Fruit fly (Drosophila melanogaster) whole organism, embryonic: ENCODE results near the gene Cyt-c-p.
A peak's percentile ranks its signal among the peaks of the same experiment; 100 is the strongest.

Experiments used
- B-H2 ChIP-seq: fragments of 200-800 bp; sonication (Bioruptor generic); optimal IDR thresholded peaks from 2 replicates; lab custom pipeline; 2018; ENCODE audit warnings: missing biosample characterization, mild to moderate bottlenecking, missing genetic modification characterization
- CG15269 ChIP-seq: fragments of 200-800 bp; sonication (Bioruptor generic); optimal IDR thresholded peaks from 2 replicates; lab custom pipeline; 2018; ENCODE audit warnings: missing biosample characterization, mild to moderate bottlenecking, missing genetic modification characterization, moderate library complexity
- CG1529 ChIP-seq: fragments of 200-800 bp; sonication (Bioruptor generic); optimal IDR thresholded peaks from 3 replicates; lab custom pipeline; 2018; ENCODE audit warnings: missing biosample characterization, missing genetic modification characterization
- CG16813 ChIP-seq: fragments of 200-800 bp; sonication (Bioruptor generic); IDR thresholded peaks from 3 replicates; pipeline ENCODE4 v1.3.6; 2022; ENCODE audit warnings: missing biosample characterization, missing genetic modification characterization; ENCODE audit not compliant: partially characterized antibody
- CG17359 ChIP-seq: fragments of 200-800 bp; sonication (Bioruptor generic); optimal IDR thresholded peaks from 3 replicates; lab custom pipeline; 2018; ENCODE audit warnings: missing biosample characterization, mild to moderate bottlenecking, missing genetic modification characterization, moderate library complexity
- CG18619 ChIP-seq: fragments of 200-800 bp; sonication (Bioruptor generic); optimal IDR thresholded peaks from 3 replicates; lab custom pipeline; 2017; ENCODE audit warnings: missing biosample characterization, mild to moderate bottlenecking, missing genetic modification characterization
- CG2889 ChIP-seq: fragments of 200-800 bp; sonication (Bioruptor generic); IDR thresholded peaks from 3 replicates; pipeline ENCODE4 v1.3.6; 2022; ENCODE audit warnings: missing biosample characterization, missing genetic modification characterization
- CG34224 ChIP-seq: fragments of 200-800 bp; sonication (Bioruptor generic); IDR thresholded peaks from 3 replicates; pipeline ENCODE4 v1.3.6; 2022; ENCODE audit warnings: missing biosample characterization, missing genetic modification characterization; ENCODE audit not compliant: partially characterized antibody
- CG34422 ChIP-seq: fragments of 200-800 bp; sonication (Bioruptor generic); IDR thresholded peaks from 3 replicates; pipeline ENCODE4 v1.3.6; 2022; ENCODE audit warnings: missing biosample characterization, missing genetic modification characterization
- CG7839 ChIP-seq: fragments of 200-800 bp; sonication (Bioruptor generic); optimal IDR thresholded peaks from 3 replicates; lab custom pipeline; 2018; ENCODE audit warnings: missing biosample characterization, mild to moderate bottlenecking, missing genetic modification characterization, moderate library complexity
- CG7963 ChIP-seq: fragments of 200-800 bp; sonication (Bioruptor generic); IDR thresholded peaks from 3 replicates; pipeline ENCODE4 v1.3.6; 2022; ENCODE audit warnings: missing biosample characterization, missing genetic modification characterization; ENCODE audit not compliant: partially characterized antibody
- CG8089 ChIP-seq: fragments of 200-800 bp; sonication (Bioruptor generic); optimal IDR thresholded peaks from 3 replicates; lab custom pipeline; 2016; ENCODE audit warnings: missing biosample characterization, missing genetic modification characterization
- CG8359 ChIP-seq: fragments of 200-800 bp; sonication (Bioruptor generic); optimal IDR thresholded peaks from 2 replicates; lab custom pipeline; 2017; ENCODE audit warnings: missing biosample characterization, mild to moderate bottlenecking, missing genetic modification characterization, borderline replicate concordance
- CG8388 ChIP-seq: fragments of 200-800 bp; sonication (Bioruptor generic); optimal IDR thresholded peaks from 2 replicates; lab custom pipeline; 2019; ENCODE audit warnings: missing biosample characterization, mild to moderate bottlenecking, missing genetic modification characterization, moderate library complexity
- CG8478 ChIP-seq: fragments of >200 bp; optimal IDR thresholded peaks from 2 replicates; lab custom pipeline; 2018
- Dfd ChIP-seq, 2 experiments: fragments of >200 bp; optimal IDR thresholded peaks; 2 replicates each; lab custom pipeline; 2017; ENCODE audit warnings: missing biosample characterization in 2 of 2, missing genetic modification characterization in 2 of 2
- Dip2 ChIP-seq: fragments of 200-800 bp; sonication (Bioruptor generic); IDR thresholded peaks from 2 replicates; pipeline ENCODE4 v1.3.6; 2022; ENCODE audit warnings: missing biosample characterization, missing genetic modification characterization
- Eip74EF ChIP-seq, 2 experiments: fragments of 200-800 bp in 1 of 2; fragments of >200 bp in 1 of 2; sonication (Bioruptor generic) in 1 of 2; optimal IDR thresholded peaks; 2 replicates each; lab custom pipeline; 2017 to 2019; ENCODE audit warnings: missing biosample characterization in 2 of 2, missing genetic modification characterization in 2 of 2, mild to moderate bottlenecking in 1 of 2, moderate library complexity in 1 of 2
- HmgD ChIP-seq: fragments of 200-800 bp; sonication (Bioruptor generic); optimal IDR thresholded peaks from 3 replicates; lab custom pipeline; 2016; ENCODE audit warnings: missing biosample characterization, missing genetic modification characterization
- HmgZ ChIP-seq: fragments of 200-800 bp; sonication (Bioruptor generic); optimal IDR thresholded peaks from 2 replicates; lab custom pipeline; 2018; ENCODE audit warnings: missing biosample characterization, mild to moderate bottlenecking, missing genetic modification characterization
- Lim3 ChIP-seq: fragments of 200-800 bp; sonication (Bioruptor generic); IDR thresholded peaks from 2 replicates; pipeline ENCODE4 v1.3.6; 2022; ENCODE audit warnings: missing biosample characterization, missing genetic modification characterization
- Opbp ChIP-seq: fragments of 200-800 bp; sonication (Bioruptor generic); IDR thresholded peaks from 3 replicates; pipeline ENCODE4 v1.3.6; 2022; ENCODE audit warnings: missing biosample characterization, missing genetic modification characterization; ENCODE audit not compliant: partially characterized antibody
- Trl ChIP-seq, 3 experiments: fragments of >200 bp in 2 of 3; fragments of 200-800 bp in 1 of 3; sonication (Bioruptor generic) in 1 of 3; optimal IDR thresholded peaks; 2 replicates in 1 of 3; 3 replicates in 2 of 3; lab custom pipeline; 2016 to 2017; ENCODE audit warnings: missing biosample characterization in 1 of 3, missing genetic modification characterization in 1 of 3
- Vsx1 ChIP-seq: fragments of 200-800 bp; sonication (Bioruptor generic); optimal IDR thresholded peaks from 2 replicates; lab custom pipeline; 2017; ENCODE audit warnings: missing biosample characterization, mild to moderate bottlenecking, missing genetic modification characterization, missing genetic modification reagents
- amos ChIP-seq: fragments of 200-800 bp; sonication (Bioruptor generic); IDR thresholded peaks from 2 replicates; pipeline ENCODE4 v1.3.6; 2022; ENCODE audit warnings: missing biosample characterization, missing genetic modification characterization; ENCODE audit not compliant: partially characterized antibody
- ash1 ChIP-seq: fragments of 200-800 bp; sonication (Bioruptor generic); optimal IDR thresholded peaks from 2 replicates; lab custom pipeline; 2018; ENCODE audit warnings: missing biosample characterization, mild to moderate bottlenecking, missing genetic modification characterization
- bcd ChIP-seq: fragments of 200-800 bp; sonication (Bioruptor generic); optimal IDR thresholded peaks from 2 replicates; lab custom pipeline; 2017; ENCODE audit warnings: missing biosample characterization, mild to moderate bottlenecking, missing genetic modification characterization
- bigmax ChIP-seq: fragments of 200-800 bp; sonication (Bioruptor generic); optimal IDR thresholded peaks from 2 replicates; lab custom pipeline; 2018; ENCODE audit warnings: missing biosample characterization, mild to moderate bottlenecking, missing genetic modification characterization
- cg ChIP-seq: fragments of 200-800 bp; sonication (Bioruptor generic); optimal IDR thresholded peaks from 3 replicates; lab custom pipeline; 2019; ENCODE audit warnings: missing biosample characterization, mild to moderate bottlenecking, missing genetic modification characterization, moderate library complexity
- dimm ChIP-seq: fragments of 200-800 bp; sonication (Bioruptor generic); IDR thresholded peaks from 2 replicates; pipeline ENCODE4 v1.3.6; 2022; ENCODE audit warnings: missing biosample characterization, missing genetic modification characterization
- fru ChIP-seq: fragments of >200 bp; optimal IDR thresholded peaks from 2 replicates; lab custom pipeline; 2017
- gcm ChIP-seq: fragments of 200-800 bp; sonication (Bioruptor generic); optimal IDR thresholded peaks from 2 replicates; lab custom pipeline; 2019; ENCODE audit warnings: missing biosample characterization, mild to moderate bottlenecking, missing genetic modification characterization, moderate library complexity
- gcm2 ChIP-seq: fragments of 200-800 bp; sonication (Bioruptor generic); optimal IDR thresholded peaks from 2 replicates; lab custom pipeline; 2016; ENCODE audit warnings: missing biosample characterization, missing genetic modification characterization
- gro ChIP-seq: fragments of 200-800 bp; sonication (Bioruptor generic); optimal IDR thresholded peaks from 2 replicates; lab custom pipeline; 2016; ENCODE audit warnings: missing biosample characterization, missing genetic modification characterization
- gt ChIP-seq: fragments of 200-800 bp; sonication (Bioruptor generic); IDR thresholded peaks from 2 replicates; pipeline ENCODE4 v1.3.6; 2022; ENCODE audit warnings: missing biosample characterization, missing genetic modification characterization
- jing ChIP-seq: fragments of 200-800 bp; sonication (Bioruptor generic); optimal IDR thresholded peaks from 2 replicates; lab custom pipeline; 2018; ENCODE audit warnings: missing biosample characterization, mild to moderate bottlenecking, missing genetic modification characterization
- mam ChIP-seq: fragments of 200-800 bp; sonication (Bioruptor generic); optimal IDR thresholded peaks from 3 replicates; lab custom pipeline; 2016; ENCODE audit warnings: missing biosample characterization, missing genetic modification characterization
- nerfin-2 ChIP-seq: fragments of 200-800 bp; sonication (Bioruptor generic); IDR thresholded peaks from 2 replicates; pipeline ENCODE4 v1.3.6; 2022; ENCODE audit warnings: missing biosample characterization, missing genetic modification characterization; ENCODE audit not compliant: partially characterized antibody
- nmo ChIP-seq: fragments of 200-800 bp; sonication (Bioruptor generic); optimal IDR thresholded peaks from 2 replicates; lab custom pipeline; 2018; ENCODE audit warnings: missing biosample characterization, mild to moderate bottlenecking, missing genetic modification characterization, moderate library complexity
- onecut ChIP-seq: fragments of 200-800 bp; sonication (Bioruptor generic); IDR thresholded peaks from 2 replicates; pipeline ENCODE4 v1.3.6; 2022; ENCODE audit warnings: missing biosample characterization, missing genetic modification characterization
- p53 ChIP-seq: fragments of 200-800 bp; sonication (Bioruptor generic); optimal IDR thresholded peaks from 2 replicates; lab custom pipeline; 2016; ENCODE audit warnings: missing biosample characterization, missing genetic modification characterization
- pan ChIP-seq, 4 experiments: fragments of >200 bp in 3 of 4; fragments of 200-800 bp in 1 of 4; sonication (Bioruptor generic) in 1 of 4; optimal IDR thresholded peaks in 3 of 4; IDR thresholded peaks in 1 of 4; 2 replicates each; pipeline versions ENCODE4 v1.3.6 to Lab custom; 2017 to 2022; ENCODE audit warnings: missing biosample characterization in 2 of 4, missing genetic modification characterization in 2 of 4, mixed read lengths in 1 of 4
- psq ChIP-seq: fragments of 200-800 bp; sonication (Bioruptor generic); optimal IDR thresholded peaks from 2 replicates; lab custom pipeline; 2017; ENCODE audit warnings: missing biosample characterization, missing genetic modification characterization
- run ChIP-seq: fragments of 200-800 bp; sonication (Bioruptor generic); optimal IDR thresholded peaks from 3 replicates; lab custom pipeline; 2018; ENCODE audit warnings: missing biosample characterization, mild to moderate bottlenecking, missing genetic modification characterization
- schlank ChIP-seq: fragments of 200-800 bp; sonication (Bioruptor generic); optimal IDR thresholded peaks from 2 replicates; lab custom pipeline; 2018; ENCODE audit warnings: missing biosample characterization, mild to moderate bottlenecking, missing genetic modification characterization
- stwl ChIP-seq: fragments of 200-800 bp; sonication (Bioruptor generic); optimal IDR thresholded peaks from 3 replicates; lab custom pipeline; 2018; ENCODE audit warnings: missing biosample characterization, mild to moderate bottlenecking, missing genetic modification characterization, moderate library complexity
- tin ChIP-seq: fragments of 200-800 bp; sonication (Bioruptor generic); optimal IDR thresholded peaks from 3 replicates; lab custom pipeline; 2016; ENCODE audit warnings: missing biosample characterization, missing genetic modification characterization
- unc-4 ChIP-seq: fragments of 200-800 bp; sonication (Bioruptor generic); IDR thresholded peaks from 2 replicates; pipeline ENCODE4 v1.3.6; 2022; ENCODE audit warnings: missing biosample characterization, missing genetic modification characterization; ENCODE audit not compliant: partially characterized antibody

The Cyt-c-p gene

DNA sequence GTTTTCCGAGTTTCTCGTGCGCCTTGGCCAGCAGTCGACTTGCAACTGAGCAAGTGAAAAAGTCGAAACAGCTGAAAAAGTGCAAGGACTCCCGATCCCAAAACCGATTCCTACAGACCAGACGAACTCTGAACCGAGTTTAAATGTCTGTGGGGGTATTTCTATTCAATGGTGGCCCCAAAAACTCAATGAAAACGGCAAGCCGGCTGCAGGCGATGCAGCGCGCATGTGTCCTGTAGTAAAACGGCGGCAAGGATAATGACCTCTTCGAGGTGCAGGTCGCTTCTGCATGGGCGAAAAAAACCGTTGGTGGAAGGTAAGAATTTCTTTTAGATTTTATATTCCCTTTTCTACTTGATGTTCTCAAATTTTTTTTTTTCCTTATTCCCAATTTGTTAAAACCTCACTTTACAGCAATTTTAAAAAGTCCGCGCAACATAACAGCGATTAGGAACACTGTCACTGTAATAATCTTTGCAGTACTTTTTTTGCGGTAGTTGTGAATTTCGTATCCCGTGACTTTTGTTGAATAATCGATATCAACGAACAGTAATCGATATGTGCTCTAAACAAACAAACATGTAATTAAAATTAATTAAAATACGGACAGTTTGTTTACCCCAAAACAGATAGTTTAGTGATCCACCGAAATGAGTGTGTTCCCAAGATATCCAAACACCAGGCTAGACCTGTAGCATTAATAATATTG, 42.9 kb upstream of the Cyt-c-p start, which contains the start of the genes Trpgamma and her (continued):
- peak; percentile 91 for TF ChIP-seq amos (GFP tag; lab: Robert Waterston, UW)
- no peak for TF ChIP-seq psq
- no peak for TF ChIP-seq CG2889 (GFP tag; lab: Robert Waterston, UW)
- no peak for TF ChIP-seq Dip2 (GFP tag; lab: Robert Waterston, UW)
- peak; percentile 72; the same call in 1 of the 2 replicates for TF ChIP-seq nerfin-2 (GFP tag; lab: Robert Waterston, UW)
- TF ChIP-seq Trl (optimal IDR thresholded peaks at IDR 0.05; lab: Kevin White, UChicago), result no peak
- no peak for TF ChIP-seq Trl (GFP tag; optimal IDR thresholded peaks at IDR 0.05; lab: Kevin White, UChicago)
- TF ChIP-seq unc-4 (GFP tag; lab: Robert Waterston, UW), result peak; percentile 93
- no peak for TF ChIP-seq CG8478 (lab: Kevin White, UChicago)
- TF ChIP-seq HmgZ (tag; lab: Kevin White, UChicago), result peak; percentile 72
- peak; percentile 92 for TF ChIP-seq CG34224 (GFP tag; lab: Robert Waterston, UW)
- TF ChIP-seq CG8388, result no peak
- no peak for TF ChIP-seq gcm (GFP tag; lab: Kevin White, UChicago)
- TF ChIP-seq Opbp, result peak; percentile 90
- TF ChIP-seq nmo (GFP tag; lab: Kevin White, UChicago), result peak; percentile 52
- no peak for TF ChIP-seq Lim3 (GFP tag; lab: Robert Waterston, UW)
- TF ChIP-seq CG8359, result no peak
- TF ChIP-seq cg (GFP tag; lab: Kevin White, UChicago), result no peak
- no peak for TF ChIP-seq pan (optimal IDR thresholded peaks at IDR 0.05; lab: Kevin White, UChicago)
- TF ChIP-seq pan (GFP tag; optimal IDR thresholded peaks at IDR 0.05 in 1 of 2, IDR thresholded peaks at IDR 0.05 in 1 of 2), result no peak
- no peak for TF ChIP-seq onecut (GFP tag; lab: Robert Waterston, UW)
- TF ChIP-seq stwl (tag; lab: Kevin White, UChicago), result peak; percentile 89
- no peak for TF ChIP-seq fru (lab: Kevin White, UChicago)
- TF ChIP-seq Eip74EF (GFP tag; optimal IDR thresholded peaks at IDR 0.05; lab: Kevin White, UChicago), result no peak
- no peak for TF ChIP-seq CG7839 (tag; lab: Kevin White, UChicago)
- no peak for TF ChIP-seq run (tag; lab: Kevin White, UChicago)
- no peak for TF ChIP-seq dimm (GFP tag; lab: Robert Waterston, UW)
- no peak for TF ChIP-seq CG15269
- no peak for TF ChIP-seq bigmax (GFP tag; lab: Kevin White, UChicago)
- no peak for TF ChIP-seq CG8089 (GFP tag; lab: Kevin White, UChicago)
- TF ChIP-seq tin (GFP tag; lab: Kevin White, UChicago), result peak; percentile 2
- TF ChIP-seq gro, result peak; percentile 53
- no peak for TF ChIP-seq CG1529 (GFP tag; lab: Kevin White, UChicago)
- peak; percentile 5 for TF ChIP-seq Vsx1 (GFP tag; lab: Kevin White, UChicago)
- no peak for TF ChIP-seq gt (GFP tag; lab: Robert Waterston, UW)
- TF ChIP-seq CG17359 (tag; lab: Kevin White, UChicago), result no peak
- TF ChIP-seq schlank (tag; lab: Kevin White, UChicago), result no peak
- no peak for TF ChIP-seq Dfd (GFP tag; optimal IDR thresholded peaks at IDR 0.05; lab: Kevin White, UChicago)
- peak; percentile 53 for TF ChIP-seq B-H2 (GFP tag; lab: Kevin White, UChicago)
- no peak for TF ChIP-seq mam
- TF ChIP-seq CG34422 (GFP tag; lab: Robert Waterston, UW), result no peak
- TF ChIP-seq CG7963, result peak; percentile 61; the same call in 2 of the 3 replicates
- no peak for TF ChIP-seq jing (GFP tag; lab: Kevin White, UChicago)
- TF ChIP-seq HmgD (GFP tag; lab: Kevin White, UChicago), result peak; percentile 33
- TF ChIP-seq bcd (GFP tag; lab: Kevin White, UChicago), result peak; percentile 18
- TF ChIP-seq gcm2 (GFP tag; lab: Kevin White, UChicago), result no peak
- TF ChIP-seq ash1 (GFP tag; lab: Kevin White, UChicago), result no peak
- TF ChIP-seq CG18619 (GFP tag; lab: Kevin White, UChicago), result no peak
- TF ChIP-seq CG16813 (GFP tag; lab: Robert Waterston, UW), result peak; percentile 87
- TF ChIP-seq p53 (GFP tag; lab: Kevin White, UChicago), result no peak
